Fruit fly (Drosophila melanogaster) whole organism, embryonic: ENCODE data around the gene Kdsr.

Experiments
- B-H2 ChIP-seq: fragments of 200-800 bp; sonication (Bioruptor generic); optimal IDR thresholded peaks from 2 replicates; lab custom pipeline; 2018; ENCODE audit warnings: missing biosample characterization, mild to moderate bottlenecking, missing genetic modification characterization
- Bdp1 ChIP-seq: fragments of 200-800 bp; sonication (Bioruptor generic); optimal IDR thresholded peaks from 3 replicates; lab custom pipeline; 2016; ENCODE audit warnings: missing biosample characterization, missing genetic modification characterization
- CG10543 ChIP-seq: fragments of 200-800 bp; sonication (Bioruptor generic); optimal IDR thresholded peaks from 3 replicates; lab custom pipeline; 2017; ENCODE audit warnings: missing biosample characterization, mild to moderate bottlenecking, missing genetic modification characterization, moderate library complexity
- CG11085 ChIP-seq: fragments of 200-800 bp; sonication (Bioruptor generic); IDR thresholded peaks from 2 replicates; pipeline ENCODE4 v1.3.6; 2022; ENCODE audit warnings: missing biosample characterization, missing genetic modification characterization
- CG11723 ChIP-seq: fragments of 200-800 bp; sonication (Bioruptor generic); optimal IDR thresholded peaks from 2 replicates; lab custom pipeline; 2017; ENCODE audit warnings: missing biosample characterization, mild to moderate bottlenecking, missing genetic modification characterization
- CG12219 ChIP-seq: fragments of 200-800 bp; sonication (Bioruptor generic); optimal IDR thresholded peaks from 3 replicates; lab custom pipeline; 2018; ENCODE audit warnings: missing biosample characterization, mild to moderate bottlenecking, missing genetic modification characterization
- CG13894 ChIP-seq: fragments of 200-800 bp; sonication (Bioruptor generic); optimal IDR thresholded peaks from 3 replicates; lab custom pipeline; 2018; ENCODE audit warnings: missing biosample characterization, mild to moderate bottlenecking, missing genetic modification characterization, moderate library complexity
- CG14441 ChIP-seq: fragments of 200-800 bp; sonication (Bioruptor generic); IDR thresholded peaks from 2 replicates; pipeline ENCODE4 v1.3.6; 2022; ENCODE audit warnings: missing biosample characterization, missing genetic modification characterization
- CG17186 ChIP-seq: fragments of 200-800 bp; sonication (Bioruptor generic); optimal IDR thresholded peaks from 3 replicates; lab custom pipeline; 2017; ENCODE audit warnings: missing biosample characterization, missing genetic modification reagents, missing genetic modification characterization
- CG18764 ChIP-seq: fragments of 200-800 bp; sonication (Bioruptor generic); optimal IDR thresholded peaks from 3 replicates; lab custom pipeline; 2016; ENCODE audit warnings: missing biosample characterization, missing genetic modification characterization
- CG31388 ChIP-seq: fragments of 200-800 bp; sonication (Bioruptor generic); optimal IDR thresholded peaks from 2 replicates; lab custom pipeline; 2016; ENCODE audit warnings: missing biosample characterization, missing genetic modification characterization
- CG3281 ChIP-seq: fragments of 200-800 bp; sonication (Bioruptor generic); optimal IDR thresholded peaks from 3 replicates; lab custom pipeline; 2017; ENCODE audit warnings: missing biosample characterization, mild to moderate bottlenecking, missing genetic modification characterization
- CG4424 ChIP-seq: fragments of 200-800 bp; sonication (Bioruptor generic); optimal IDR thresholded peaks from 3 replicates; lab custom pipeline; 2016; ENCODE audit warnings: missing biosample characterization, missing genetic modification characterization
- CG9797 ChIP-seq: fragments of 200-800 bp; sonication (Bioruptor generic); optimal IDR thresholded peaks from 3 replicates; lab custom pipeline; 2018; ENCODE audit warnings: missing biosample characterization, mild to moderate bottlenecking, missing genetic modification characterization
- CG9932 ChIP-seq: fragments of 200-800 bp; sonication (Bioruptor generic); IDR thresholded peaks from 2 replicates; pipeline ENCODE4 v1.3.6; 2022; ENCODE audit warnings: missing biosample characterization, missing genetic modification characterization
- CTCF ChIP-seq: fragments of 200-800 bp; sonication (Bioruptor generic); optimal IDR thresholded peaks from 2 replicates; lab custom pipeline; 2017; ENCODE audit warnings: missing biosample characterization, mild to moderate bottlenecking, missing genetic modification characterization, moderate library complexity
- D19A ChIP-seq: fragments of 200-800 bp; optimal IDR thresholded peaks from 3 replicates; lab custom pipeline; 2019; ENCODE audit warnings: missing biosample characterization, mild to moderate bottlenecking, missing genetic modification characterization, moderate library complexity
- Dip2 ChIP-seq: fragments of 200-800 bp; sonication (Bioruptor generic); IDR thresholded peaks from 2 replicates; pipeline ENCODE4 v1.3.6; 2022; ENCODE audit warnings: missing biosample characterization, missing genetic modification characterization
- Dip3 ChIP-seq: fragments of 200-800 bp; sonication (Bioruptor generic); optimal IDR thresholded peaks from 3 replicates; lab custom pipeline; 2016; ENCODE audit warnings: missing biosample characterization, missing genetic modification characterization
- E2f2 ChIP-seq: fragments of 200-800 bp; sonication (Bioruptor generic); IDR thresholded peaks from 2 replicates; pipeline ENCODE4 v1.3.6; 2022; ENCODE audit warnings: missing biosample characterization, missing genetic modification characterization
- Fer1 ChIP-seq: fragments of 200-800 bp; sonication (Bioruptor generic); optimal IDR thresholded peaks from 2 replicates; lab custom pipeline; 2017; ENCODE audit warnings: missing biosample characterization, mild to moderate bottlenecking, missing genetic modification characterization
- GATAe ChIP-seq: fragments of 200-800 bp; sonication (Bioruptor generic); conservative IDR thresholded peaks from 2 replicates; pipeline ENCODE4 v1.3.6; 2022; ENCODE audit warnings: missing biosample characterization, missing genetic modification characterization
- HHEX ChIP-seq: fragments of 200-800 bp; sonication (Bioruptor generic); optimal IDR thresholded peaks from 3 replicates; lab custom pipeline; 2017; ENCODE audit warnings: missing biosample characterization, mild to moderate bottlenecking, missing genetic modification characterization, missing genetic modification reagents
- HLH54F ChIP-seq: fragments of 200-800 bp; sonication (Bioruptor generic); optimal IDR thresholded peaks from 3 replicates; lab custom pipeline; 2016; ENCODE audit warnings: missing biosample characterization, missing genetic modification characterization
- Med ChIP-seq: fragments of 200-800 bp; sonication (Bioruptor generic); peaks from one replicate; lab custom pipeline; 2016; ENCODE audit warnings: missing biosample characterization, missing genetic modification characterization, mild to moderate bottlenecking, inconsistent platforms, moderate library complexity
- Ravus ChIP-seq: fragments of 200-800 bp; sonication (Bioruptor generic); IDR thresholded peaks from 2 replicates; pipeline ENCODE4 v1.3.6; 2022; ENCODE audit warnings: missing biosample characterization, missing genetic modification characterization
- Six4 ChIP-seq: fragments of 200-800 bp; sonication (Bioruptor generic); optimal IDR thresholded peaks from 2 replicates; lab custom pipeline; 2016; ENCODE audit warnings: missing biosample characterization, missing genetic modification characterization
- Sry-β ChIP-seq: fragments of 200-800 bp; sonication (Bioruptor generic); optimal IDR thresholded peaks from 2 replicates; lab custom pipeline; 2018; ENCODE audit warnings: missing biosample characterization, mild to moderate bottlenecking, missing genetic modification characterization, moderate library complexity
- TFAM ChIP-seq: fragments of 200-800 bp; sonication (Bioruptor generic); optimal IDR thresholded peaks from 2 replicates; lab custom pipeline; 2017; ENCODE audit warnings: missing biosample characterization, missing genetic modification characterization, inconsistent platforms
- Usf ChIP-seq: fragments of 200-800 bp; sonication (Bioruptor generic); optimal IDR thresholded peaks from 2 replicates; lab custom pipeline; 2017; ENCODE audit warnings: missing genotype, missing biosample characterization, missing genetic modification characterization
- ash1 ChIP-seq: fragments of 200-800 bp; sonication (Bioruptor generic); optimal IDR thresholded peaks from 2 replicates; lab custom pipeline; 2018; ENCODE audit warnings: missing biosample characterization, mild to moderate bottlenecking, missing genetic modification characterization
- bcd ChIP-seq: fragments of 200-800 bp; sonication (Bioruptor generic); optimal IDR thresholded peaks from 2 replicates; lab custom pipeline; 2017; ENCODE audit warnings: missing biosample characterization, mild to moderate bottlenecking, missing genetic modification characterization
- bowl ChIP-seq: fragments of 200-800 bp; sonication (Bioruptor generic); IDR thresholded peaks from 2 replicates; pipeline ENCODE4 v1.3.6; 2022; ENCODE audit warnings: missing biosample characterization, missing genetic modification characterization
- cg ChIP-seq: fragments of 200-800 bp; sonication (Bioruptor generic); optimal IDR thresholded peaks from 3 replicates; lab custom pipeline; 2019; ENCODE audit warnings: missing biosample characterization, mild to moderate bottlenecking, missing genetic modification characterization, moderate library complexity
- chif ChIP-seq, 2 experiments: fragments of 200-800 bp; sonication (Bioruptor generic); optimal IDR thresholded peaks; 3 replicates each; lab custom pipeline; 2016; ENCODE audit warnings: missing biosample characterization in 2 of 2, missing genetic modification characterization in 2 of 2
- ci ChIP-seq: fragments of 200-800 bp; sonication (Bioruptor generic); IDR thresholded peaks from 3 replicates; pipeline ENCODE4 v1.3.6; 2022; ENCODE audit warnings: missing biosample characterization, missing genetic modification characterization
- dan ChIP-seq: fragments of 200-800 bp; sonication (Bioruptor generic); IDR thresholded peaks from 2 replicates; pipeline ENCODE4 v1.3.6; 2022; ENCODE audit warnings: missing biosample characterization, missing genetic modification characterization
- dmrt11E ChIP-seq: fragments of 200-800 bp; sonication (Bioruptor generic); optimal IDR thresholded peaks from 3 replicates; lab custom pipeline; 2018; ENCODE audit warnings: missing biosample characterization, mild to moderate bottlenecking, missing genetic modification characterization, moderate library complexity
- ewg ChIP-seq: fragments of 200-800 bp; sonication (Bioruptor generic); optimal IDR thresholded peaks from 3 replicates; lab custom pipeline; 2017; ENCODE audit warnings: mild to moderate bottlenecking, missing biosample characterization, missing genetic modification reagents, missing genetic modification characterization
- fd3F ChIP-seq: fragments of 200-800 bp; sonication (Bioruptor generic); optimal IDR thresholded peaks from 2 replicates; lab custom pipeline; 2018; ENCODE audit warnings: missing biosample characterization, mild to moderate bottlenecking, missing genetic modification characterization, moderate library complexity
- h ChIP-seq: fragments of >200 bp; optimal IDR thresholded peaks from 2 replicates; lab custom pipeline; 2017
- inv ChIP-seq: fragments of 200-800 bp; sonication (Bioruptor generic); IDR thresholded peaks from 2 replicates; pipeline ENCODE4 v1.3.6; 2022; ENCODE audit warnings: missing biosample characterization, missing genetic modification characterization; ENCODE audit not compliant: partially characterized antibody
- luna ChIP-seq: fragments of 200-800 bp; sonication (Bioruptor generic); optimal IDR thresholded peaks from 2 replicates; lab custom pipeline; 2016; ENCODE audit warnings: missing biosample characterization, missing genetic modification characterization
- mld ChIP-seq: fragments of 200-800 bp; sonication (Bioruptor generic); IDR thresholded peaks from 3 replicates; pipeline ENCODE4 v1.3.6; 2022; ENCODE audit warnings: missing biosample characterization, missing genetic modification characterization; ENCODE audit not compliant: partially characterized antibody
- nau ChIP-seq: fragments of 200-800 bp; sonication (Bioruptor generic); optimal IDR thresholded peaks from 3 replicates; lab custom pipeline; 2017; ENCODE audit warnings: missing biosample characterization, mild to moderate bottlenecking, missing genetic modification characterization, missing genetic modification reagents
- oc ChIP-seq: fragments of 200-800 bp; sonication (Bioruptor generic); optimal IDR thresholded peaks from 2 replicates; lab custom pipeline; 2018; ENCODE audit warnings: missing biosample characterization, mild to moderate bottlenecking, missing genetic modification characterization, moderate library complexity
- peb ChIP-seq: fragments of 200-800 bp; sonication (Bioruptor generic); IDR thresholded peaks from 2 replicates; pipeline ENCODE4 v1.3.6; 2022; ENCODE audit warnings: missing biosample characterization, missing genetic modification characterization
- pho ChIP-seq: fragments of 200-800 bp; sonication (Bioruptor generic); optimal IDR thresholded peaks from 2 replicates; lab custom pipeline; 2016; ENCODE audit warnings: missing biosample characterization, missing genetic modification characterization
- sd ChIP-seq: fragments of 200-800 bp; sonication (Bioruptor generic); optimal IDR thresholded peaks from 3 replicates; lab custom pipeline; 2018; ENCODE audit warnings: missing biosample characterization, mild to moderate bottlenecking, missing genetic modification characterization, moderate library complexity
- stc ChIP-seq: fragments of 200-800 bp; sonication (Bioruptor generic); IDR thresholded peaks from 2 replicates; pipeline ENCODE4 v1.3.6; 2022; ENCODE audit warnings: missing biosample characterization, missing genetic modification characterization

Gene Kdsr

DNA sequence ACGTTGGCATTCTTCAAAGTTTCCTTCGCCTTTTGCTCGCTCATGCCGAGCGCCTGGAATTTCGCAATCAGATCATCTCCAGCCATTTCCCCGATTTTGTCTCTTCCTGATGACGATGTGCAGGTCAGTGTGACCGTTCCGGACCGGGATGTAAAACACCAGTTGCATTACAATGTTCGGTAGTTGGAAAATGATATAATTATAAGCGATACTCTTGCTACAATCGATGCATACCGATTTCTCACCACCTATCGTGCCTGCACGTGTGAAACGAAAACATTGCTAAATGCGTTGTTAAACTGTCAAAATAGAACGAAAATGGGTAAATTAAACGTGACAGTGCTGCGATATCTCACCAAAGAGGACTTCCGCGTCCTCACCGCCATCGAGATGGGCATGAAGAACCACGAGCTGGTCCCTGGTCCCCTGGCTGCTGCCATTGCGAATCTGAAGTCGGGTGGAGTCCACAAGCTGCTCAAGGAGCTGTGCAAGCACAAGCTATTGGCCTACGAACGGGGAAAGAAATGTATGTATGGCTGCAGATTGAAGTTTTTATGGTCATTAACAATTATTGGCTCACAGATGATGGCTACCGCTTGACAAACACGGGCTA lies 3.4 kb upstream of the Kdsr start, which contains the start of the genes GlnRS and RIOK2 (continued):
- TF ChIP-seq TFAM: no peak
- TF ChIP-seq Bdp1: no peak
- TF ChIP-seq HLH54F (GFP tag; lab: Kevin White, UChicago): no peak
- TF ChIP-seq CTCF (GFP tag; lab: Kevin White, UChicago): peak; percentile 10
- peak; percentile 53 for TF ChIP-seq B-H2 (GFP tag; lab: Kevin White, UChicago)
- TF ChIP-seq fd3F: no peak
- TF ChIP-seq ci (GFP tag; lab: Robert Waterston, UW): no peak; the same call in 2 of the 3 replicates
- peak; percentile 94 for TF ChIP-seq inv (GFP tag; lab: Robert Waterston, UW)
- no peak for TF ChIP-seq Dip3 (GFP tag; lab: Kevin White, UChicago)
- TF ChIP-seq ash1: no peak
- no peak for TF ChIP-seq D19A (tag; lab: Kevin White, UChicago)
- peak; percentile 67 for TF ChIP-seq Sry-β (GFP tag; lab: Kevin White, UChicago)
- no peak for TF ChIP-seq dan (GFP tag; lab: Robert Waterston, UW)
- peak; percentile 5 for TF ChIP-seq pho (GFP tag; lab: Kevin White, UChicago)
- no peak for TF ChIP-seq CG12219 (GFP tag; lab: Kevin White, UChicago)
- TF ChIP-seq CG3281 (GFP tag; lab: Kevin White, UChicago): no peak
- peak; percentile 91 for TF ChIP-seq mld (GFP tag; lab: Robert Waterston, UW)
- TF ChIP-seq luna (GFP tag; lab: Kevin White, UChicago): no peak
- peak; percentile 66 for TF ChIP-seq sd (tag; lab: Kevin White, UChicago)
- TF ChIP-seq CG11085: no peak
- TF ChIP-seq GATAe: no peak
- TF ChIP-seq ewg (GFP tag; lab: Kevin White, UChicago): no peak
- TF ChIP-seq cg (GFP tag; lab: Kevin White, UChicago): no peak
- TF ChIP-seq chif (GFP tag; optimal IDR thresholded peaks at IDR 0.05; lab: Kevin White, UChicago): no peak
- TF ChIP-seq CG11723: no peak
- TF ChIP-seq CG4424 (GFP tag; lab: Kevin White, UChicago): no peak
- TF ChIP-seq nau (GFP tag; lab: Kevin White, UChicago): no peak
- TF ChIP-seq CG9797 (GFP tag; lab: Kevin White, UChicago): peak; percentile 94
- no peak for TF ChIP-seq bowl (GFP tag; lab: Robert Waterston, UW)
- TF ChIP-seq CG13894: no peak
- no peak for TF ChIP-seq Dip2
- TF ChIP-seq HHEX (GFP tag; lab: Kevin White, UChicago): no peak
- no peak for TF ChIP-seq CG10543 (GFP tag; lab: Kevin White, UChicago)
- peak; percentile 49; the same call in 1 of the 2 replicates for TF ChIP-seq CG9932 (GFP tag; lab: Robert Waterston, UW)
- no peak for TF ChIP-seq Usf (GFP tag; lab: Kevin White, UChicago)
- no peak for TF ChIP-seq peb
- TF ChIP-seq Ravus (GFP tag; lab: Robert Waterston, UW): no peak
- TF ChIP-seq dmrt11E: no peak
- TF ChIP-seq stc (GFP tag; lab: Robert Waterston, UW): no peak
- TF ChIP-seq oc: no peak
- no peak for TF ChIP-seq CG31388 (GFP tag; lab: Kevin White, UChicago)
- no peak for TF ChIP-seq Fer1
- no peak for TF ChIP-seq bcd
- TF ChIP-seq CG17186 (GFP tag; lab: Kevin White, UChicago): peak; percentile 77
- TF ChIP-seq Med (GFP tag; lab: Kevin White, UChicago): peak; percentile 78
- TF ChIP-seq h (lab: Kevin White, UChicago): no peak
- TF ChIP-seq E2f2 (GFP tag; lab: Robert Waterston, UW): no peak
- no peak for TF ChIP-seq Six4
- no peak for TF ChIP-seq CG18764 (GFP tag; lab: Kevin White, UChicago)
- TF ChIP-seq CG14441 (GFP tag; lab: Robert Waterston, UW): no peak
